Worm (Caenorhabditis elegans) whole organism, L2 larva: ENCODE results near the gene C24B9.3.

Experiments
- F13H6.1 ChIP-seq: sonication (generic microtip); optimal IDR thresholded peaks from 2 replicates; lab custom pipeline; 2016; ENCODE audit warnings: missing genetic modification characterization, missing compliant biosample characterization
- elt-1 ChIP-seq: fragments of 150-350 bp; optimal IDR thresholded peaks from 2 replicates; lab custom pipeline; 2014; ENCODE audit warnings: missing biosample characterization, missing genetic modification characterization
- elt-3 ChIP-seq: sonication (generic microtip); optimal IDR thresholded peaks from 2 replicates; lab custom pipeline; 2017; ENCODE audit warnings: missing biosample characterization, missing genetic modification characterization
- lin-11 ChIP-seq: fragments of 150-350 bp; sonication (generic microtip); optimal IDR thresholded peaks from 2 replicates; lab custom pipeline; 2014; ENCODE audit warnings: missing biosample characterization, missing genetic modification characterization, inconsistent platforms, mixed read lengths
- lsy-2 ChIP-seq, 2 experiments: fragments of 150-350 bp in 1 of 2; sonication (generic microtip) in 1 of 2; optimal IDR thresholded peaks; 2 replicates each; lab custom pipeline; 2014 to 2017; ENCODE audit warnings: missing biosample characterization in 2 of 2, missing genetic modification characterization in 2 of 2
- nhr-11 ChIP-seq: fragments of 150-350 bp; optimal IDR thresholded peaks from 2 replicates; lab custom pipeline; 2014; ENCODE audit warnings: missing biosample characterization, missing genetic modification characterization
- nhr-77 ChIP-seq: fragments of 150-350 bp; optimal IDR thresholded peaks from 2 replicates; lab custom pipeline; 2014; ENCODE audit warnings: missing biosample characterization, missing genetic modification characterization
- skn-1 ChIP-seq: sonication (generic microtip); optimal IDR thresholded peaks from 2 replicates; lab custom pipeline; 2017; ENCODE audit warnings: missing biosample characterization, missing genetic modification characterization
- unc-62 ChIP-seq: fragments of 150-350 bp; optimal IDR thresholded peaks from 2 replicates; lab custom pipeline; 2014; ENCODE audit warnings: missing biosample characterization, missing genetic modification reagents, missing genetic modification characterization

DNA sequence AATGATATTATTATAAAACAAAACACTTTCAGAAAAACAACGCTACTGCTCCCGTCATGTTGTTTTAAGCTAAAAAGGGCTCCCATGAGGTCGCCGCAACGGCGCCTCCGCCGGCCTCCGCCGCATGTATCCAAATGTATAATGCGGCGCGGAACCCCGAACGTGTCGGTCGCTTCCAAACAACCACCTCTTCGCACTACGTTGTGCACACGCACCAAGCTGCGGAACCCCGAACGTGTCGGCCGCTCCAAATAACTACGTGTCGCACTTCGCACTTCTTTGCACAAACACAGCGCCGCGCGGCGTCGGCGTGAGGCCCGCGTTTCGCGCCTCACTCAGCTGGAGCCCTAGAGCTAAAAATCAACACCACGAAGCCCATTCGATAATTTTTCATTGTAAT lies 5.5 kb upstream of the C24B9.3 start:
- TF ChIP-seq lsy-2 (tag; optimal IDR thresholded peaks at IDR 0.05; lab: Kevin White, UChicago): no peak
- no peak for TF ChIP-seq unc-62 (GFP tag; lab: Kevin White, UChicago)
- TF ChIP-seq nhr-11 (tag; lab: Kevin White, UChicago): no peak
- TF ChIP-seq skn-1 (tag; lab: Kevin White, UChicago): no peak
- no peak for TF ChIP-seq elt-1 (tag; lab: Kevin White, UChicago)
- TF ChIP-seq elt-3: no peak
- no peak for TF ChIP-seq nhr-77 (tag; lab: Kevin White, UChicago)
- no peak for TF ChIP-seq F13H6.1
- no peak for TF ChIP-seq lin-11 (tag; lab: Kevin White, UChicago)
